Worm (Caenorhabditis elegans) whole organism, L4 larva: ENCODE data around the gene T23F11.6.

Experiments
- F37D6.2 ChIP-seq: sonication (generic microtip); optimal IDR thresholded peaks from 2 replicates; lab custom pipeline; 2016; ENCODE audit warnings: mild to moderate bottlenecking, missing genetic modification characterization, missing compliant biosample characterization
- F49E8.2 ChIP-seq: sonication (generic microtip); optimal IDR thresholded peaks from 2 replicates; lab custom pipeline; 2016; ENCODE audit warnings: missing compliant biosample characterization, mild to moderate bottlenecking, missing genetic modification characterization, borderline replicate concordance
- Y5F2A.4 ChIP-seq: fragments of 200-800 bp; sonication (Bioruptor generic); optimal IDR thresholded peaks from 2 replicates; lab custom pipeline; 2018; ENCODE audit warnings: mild to moderate bottlenecking, missing genetic modification characterization, missing compliant biosample characterization
- Y75B8A.6 ChIP-seq: fragments of 200-800 bp; sonication (Bioruptor generic); IDR thresholded peaks from 2 replicates; pipeline ENCODE4 v1.3.6; 2022; ENCODE audit warnings: missing genetic modification reagents, missing genetic modification characterization, missing compliant biosample characterization
- aha-1 ChIP-seq: fragments of 150-350 bp; peaks from one replicate; lab custom pipeline; 2014; ENCODE audit warnings: missing biosample characterization, missing genetic modification characterization
- aly-2 ChIP-seq: sonication (generic microtip); optimal IDR thresholded peaks from 2 replicates; lab custom pipeline; 2018; ENCODE audit warnings: missing biosample characterization, missing genetic modification characterization
- daf-16 ChIP-seq, 3 experiments: sonication (generic microtip); optimal IDR thresholded peaks; 2 replicates each; lab custom pipeline; 2016 to 2017; ENCODE audit warnings: missing genetic modification characterization in 3 of 3, missing genetic modification reagents in 3 of 3, mild to moderate bottlenecking in 2 of 3, missing compliant biosample characterization in 2 of 3, missing biosample characterization in 1 of 3, moderate library complexity in 1 of 3
- daf-19 ChIP-seq: fragments of 200-800 bp; sonication (Bioruptor generic); conservative IDR thresholded peaks from 2 replicates; pipeline ENCODE4 v1.3.6; 2022; ENCODE audit warnings: missing genetic modification characterization, missing compliant biosample characterization
- dmd-6 ChIP-seq: fragments of 200-800 bp; sonication (Bioruptor generic); IDR thresholded peaks from 2 replicates; pipeline ENCODE4 v1.3.6; 2022; ENCODE audit warnings: missing genetic modification reagents, missing genetic modification characterization, missing compliant biosample characterization
- egl-27 ChIP-seq: sonication (generic microtip); optimal IDR thresholded peaks from 3 replicates; lab custom pipeline; 2017; ENCODE audit warnings: missing biosample characterization, missing genetic modification reagents, missing genetic modification characterization
- hlh-11 ChIP-seq: fragments of 200-800 bp; sonication (Bioruptor generic); optimal IDR thresholded peaks from 2 replicates; lab custom pipeline; 2018; ENCODE audit warnings: mild to moderate bottlenecking, missing genetic modification characterization, missing compliant biosample characterization
- hlh-30 ChIP-seq: sonication (generic microtip); optimal IDR thresholded peaks from 2 replicates; lab custom pipeline; 2017; ENCODE audit warnings: antibody characterized with exemption, mild to moderate bottlenecking, missing genetic modification characterization, missing compliant biosample characterization; ENCODE audit not compliant: insufficient read depth
- hmg-1.1 ChIP-seq: fragments of 200-800 bp; sonication (Bioruptor generic); IDR thresholded peaks from 2 replicates; pipeline ENCODE4 v1.3.6; 2022; ENCODE audit warnings: missing genetic modification reagents, missing genetic modification characterization, missing compliant biosample characterization
- lsy-2 ChIP-seq, 2 experiments: fragments of 150-350 bp in 1 of 2; sonication (generic microtip) in 1 of 2; optimal IDR thresholded peaks; 2 replicates each; lab custom pipeline; 2014 to 2017; ENCODE audit warnings: missing biosample characterization in 2 of 2, missing genetic modification characterization in 2 of 2
- mxl-3 ChIP-seq: fragments of 200-800 bp; sonication (Bioruptor generic); optimal IDR thresholded peaks from 2 replicates; lab custom pipeline; 2018; ENCODE audit warnings: mild to moderate bottlenecking, missing genetic modification characterization, missing compliant biosample characterization
- nhr-11 ChIP-seq: fragments of 150-350 bp; optimal IDR thresholded peaks from 2 replicates; lab custom pipeline; 2014; ENCODE audit warnings: missing biosample characterization, missing genetic modification characterization
- nhr-28 ChIP-seq: fragments of 150-350 bp; optimal IDR thresholded peaks from 2 replicates; lab custom pipeline; 2014; ENCODE audit warnings: missing biosample characterization, missing genetic modification characterization
- nhr-42 ChIP-seq: fragments of 200-800 bp; sonication (Bioruptor generic); IDR thresholded peaks from 2 replicates; pipeline ENCODE4 v1.3.6; 2022; ENCODE audit warnings: missing genetic modification characterization, missing compliant biosample characterization
- rbr-2 ChIP-seq: sonication (generic microtip); optimal IDR thresholded peaks from 2 replicates; lab custom pipeline; 2016; ENCODE audit warnings: missing genotype, missing genetic modification characterization, missing compliant biosample characterization
- spr-3 ChIP-seq: fragments of 200-800 bp; sonication (Bioruptor generic); optimal IDR thresholded peaks from 2 replicates; lab custom pipeline; 2018; ENCODE audit warnings: mild to moderate bottlenecking, missing genetic modification characterization, missing compliant biosample characterization
- unc-62 ChIP-seq, 3 experiments: fragments of 150-350 bp in 1 of 3; sonication (generic microtip); optimal IDR thresholded peaks in 2 of 3; peaks in 1 of 3; 1 replicate in 1 of 3; 2 replicates in 2 of 3; lab custom pipeline; 2014 to 2017; ENCODE audit warnings: missing biosample characterization in 3 of 3, missing genetic modification characterization in 3 of 3, missing genetic modification reagents in 3 of 3, missing genotype in 1 of 3
- ztf-7 ChIP-seq: fragments of 150-350 bp; optimal IDR thresholded peaks from 2 replicates; lab custom pipeline; 2014; ENCODE audit warnings: missing biosample characterization, missing genetic modification characterization

T23F11.6 gene

ce11 chrIII:4612334-4612953, 35.3 kb downstream of the T23F11.6 start, which contains the start of gene sel-2 (continued):
- peak; percentile 31 for TF ChIP-seq rbr-2 (tag; lab: Kevin White, UChicago)
- peak; percentile 11 for TF ChIP-seq hlh-30 (tag; lab: Kevin White, UChicago)
- TF ChIP-seq nhr-42 (GFP tag; lab: Robert Waterston, UW): no peak

ce11 chrIII:4603837-4604236, 43.9 kb downstream of the T23F11.6 start:
- TF ChIP-seq hmg-1.1 (GFP tag; lab: Robert Waterston, UW) (no peak), Y5F2A.4 (GFP tag; lab: Kevin White, UChicago) (no peak), Y75B8A.6 (GFP tag; lab: Robert Waterston, UW) (no peak), dmd-6 (GFP tag; lab: Robert Waterston, UW) (no peak), egl-27 (tag; lab: Kevin White, UChicago) (no peak), aly-2 (tag; lab: Kevin White, UChicago) (no peak), F49E8.2 (tag; lab: Kevin White, UChicago) (no peak), F37D6.2 (tag; lab: Kevin White, UChicago) (no peak)

- TF ChIP-seq daf-19 (no peak), aha-1 (tag; lab: Kevin White, UChicago) (peak; percentile 74), unc-62 (GFP tag; optimal IDR thresholded peaks at IDR 0.05 in 1 of 2; lab: Kevin White, UChicago) (peak in 1 of 2 experiments; percentile 95), unc-62 (tag; optimal IDR thresholded peaks at IDR 0.05; lab: Kevin White, UChicago) (no peak)
- TF ChIP-seq, all 104 proteins: peak for 2
Measured at ce11 chrIII:4601286-4601685, 46.4 kb downstream of the T23F11.6 start.

DNA sequence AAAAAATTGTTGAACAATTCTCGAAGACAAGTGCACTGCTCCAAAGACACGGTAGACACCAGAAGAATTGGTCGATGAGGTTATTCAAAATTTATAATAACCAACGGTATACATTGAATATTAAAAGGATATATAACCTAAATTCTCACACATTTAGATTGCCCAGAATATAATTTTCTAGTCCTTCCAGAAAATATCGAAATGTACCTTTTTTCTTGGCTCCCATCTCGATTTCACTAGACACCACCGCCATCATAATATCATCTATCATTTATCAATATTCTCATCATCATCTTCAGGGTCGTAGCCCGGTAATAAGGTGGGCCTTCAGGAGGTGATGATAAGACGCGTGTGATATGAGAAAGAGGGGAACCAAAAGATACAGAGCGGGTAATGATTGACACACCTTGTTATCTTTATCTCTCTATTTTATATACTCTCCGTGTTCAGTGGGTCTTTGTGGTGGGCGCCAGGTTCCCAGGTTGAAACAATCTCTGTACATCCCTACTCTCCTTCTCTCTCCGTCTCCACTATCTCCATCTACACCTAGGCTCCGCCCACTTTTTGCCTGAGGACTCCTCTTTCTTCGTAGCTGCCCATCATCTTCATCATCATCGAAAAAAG, 47.5 kb downstream of the T23F11.6 start, which contains the start of gene mab-21:
mab-21 (plus strand) TSS at position 615 of the 624 bp plus-strand sequence.
- TF ChIP-seq lsy-2 (tag; optimal IDR thresholded peaks at IDR 0.05; lab: Kevin White, UChicago): peak in 1 of 2 experiments; percentile 13
- TF ChIP-seq unc-62 (GFP tag; optimal IDR thresholded peaks at IDR 0.05 in 1 of 2; lab: Kevin White, UChicago): peak in 1 of 2 experiments; percentile 92
- no peak for TF ChIP-seq unc-62 (tag; optimal IDR thresholded peaks at IDR 0.05; lab: Kevin White, UChicago)
- no peak for TF ChIP-seq spr-3 (GFP tag; lab: Kevin White, UChicago)
- peak; percentile 57 for TF ChIP-seq nhr-28 (tag; lab: Kevin White, UChicago)
- TF ChIP-seq dmd-6 (GFP tag; lab: Robert Waterston, UW): no peak
- TF ChIP-seq daf-16 (GFP tag; optimal IDR thresholded peaks at IDR 0.05; lab: Kevin White, UChicago): peak in 1 of 2 experiments; percentile 9
- TF ChIP-seq daf-16 (tag; optimal IDR thresholded peaks at IDR 0.05; lab: Kevin White, UChicago): no peak
- peak; percentile 5 for TF ChIP-seq nhr-11 (tag; lab: Kevin White, UChicago)
- peak; percentile 44 for TF ChIP-seq hlh-11 (tag; lab: Kevin White, UChicago)
- no peak for TF ChIP-seq ztf-7 (tag; lab: Kevin White, UChicago)
- peak; percentile 73 for TF ChIP-seq aha-1 (tag; lab: Kevin White, UChicago)
- peak; percentile 32 for TF ChIP-seq mxl-3
